Fruit fly (Drosophila melanogaster) whole organism, prepupa: Measurements from ENCODE around the gene skd.

Source experiments
- Blimp-1 ChIP-seq: fragments of 200-800 bp; sonication (Bioruptor generic); optimal IDR thresholded peaks from 3 replicates; lab custom pipeline; 2017; ENCODE audit warnings: missing biosample characterization, missing genetic modification characterization, mild to moderate bottlenecking, moderate library complexity, missing genetic modification reagents
- CG10631 ChIP-seq: fragments of 200-800 bp; sonication (Bioruptor generic); optimal IDR thresholded peaks from 2 replicates; lab custom pipeline; 2016; ENCODE audit warnings: missing biosample characterization, missing genetic modification characterization
- CG10669 ChIP-seq: fragments of 200-800 bp; sonication (Bioruptor generic); optimal IDR thresholded peaks from 3 replicates; lab custom pipeline; 2018; ENCODE audit warnings: missing biosample characterization, mild to moderate bottlenecking, missing genetic modification characterization, moderate library complexity
- CG11294 ChIP-seq: fragments of 200-800 bp; sonication (Bioruptor generic); IDR thresholded peaks from 2 replicates; pipeline ENCODE4 v1.3.6; 2022; ENCODE audit warnings: missing biosample characterization, missing genetic modification characterization
- CG15336 ChIP-seq: fragments of 200-800 bp; sonication (Bioruptor generic); IDR thresholded peaks from 2 replicates; pipeline ENCODE4 v1.3.6; 2022; ENCODE audit warnings: missing biosample characterization, missing genetic modification characterization
- CG16779 ChIP-seq: fragments of 200-800 bp; sonication (Bioruptor generic); optimal IDR thresholded peaks from 3 replicates; lab custom pipeline; 2017; ENCODE audit warnings: missing biosample characterization, mild to moderate bottlenecking, missing genetic modification characterization
- CG31627 ChIP-seq: fragments of 200-800 bp; sonication (Bioruptor generic); optimal IDR thresholded peaks from 3 replicates; lab custom pipeline; 2016; ENCODE audit warnings: missing biosample characterization, missing genetic modification characterization
- CG34406 ChIP-seq: fragments of 200-800 bp; sonication (Bioruptor generic); optimal IDR thresholded peaks from 3 replicates; lab custom pipeline; 2016; ENCODE audit warnings: missing biosample characterization, missing genetic modification characterization
- CG6163 ChIP-seq: fragments of 200-800 bp; sonication (Bioruptor generic); IDR thresholded peaks from 3 replicates; pipeline ENCODE4 v1.3.6; 2022; ENCODE audit warnings: missing biosample characterization, missing genetic modification characterization
- CG6276 ChIP-seq: fragments of 200-800 bp; sonication (Bioruptor generic); optimal IDR thresholded peaks from 2 replicates; lab custom pipeline; 2017; ENCODE audit warnings: missing biosample characterization, mild to moderate bottlenecking, missing genetic modification characterization
- CG6808 ChIP-seq: fragments of 200-800 bp; sonication (Bioruptor generic); optimal IDR thresholded peaks from 3 replicates; lab custom pipeline; 2017; ENCODE audit warnings: missing biosample characterization, missing genetic modification characterization, mild to moderate bottlenecking, moderate library complexity, missing genetic modification reagents
- CG7368 ChIP-seq: fragments of 200-800 bp; sonication (Bioruptor generic); optimal IDR thresholded peaks from 3 replicates; lab custom pipeline; 2016; ENCODE audit warnings: missing biosample characterization, missing genetic modification characterization
- CG8119 ChIP-seq: fragments of 200-800 bp; sonication (Bioruptor generic); IDR thresholded peaks from 3 replicates; pipeline ENCODE4 v1.3.6; 2022; ENCODE audit warnings: missing biosample characterization, missing genetic modification characterization
- CG8319 ChIP-seq: fragments of 200-800 bp; sonication (Bioruptor generic); optimal IDR thresholded peaks from 3 replicates; lab custom pipeline; 2016; ENCODE audit warnings: missing biosample characterization, missing genetic modification characterization
- CG8632 ChIP-seq: fragments of 200-800 bp; sonication (Bioruptor generic); optimal IDR thresholded peaks from 3 replicates; lab custom pipeline; 2016; ENCODE audit warnings: missing biosample characterization, missing genetic modification characterization
- CG9139 ChIP-seq: fragments of 200-800 bp; sonication (Bioruptor generic); optimal IDR thresholded peaks from 3 replicates; lab custom pipeline; 2017; ENCODE audit warnings: missing biosample characterization, mild to moderate bottlenecking, missing genetic modification characterization
- Eip75B ChIP-seq: fragments of 200-800 bp; sonication (Bioruptor generic); optimal IDR thresholded peaks from 3 replicates; lab custom pipeline; 2016; ENCODE audit warnings: missing biosample characterization, missing genetic modification characterization
- Eip78C ChIP-seq: fragments of 200-800 bp; sonication (Bioruptor generic); peaks from one replicate; lab custom pipeline; 2016; ENCODE audit warnings: missing biosample characterization, missing genetic modification characterization
- Eip93F ChIP-seq: fragments of 200-800 bp; sonication (Bioruptor generic); optimal IDR thresholded peaks from 2 replicates; lab custom pipeline; 2016; ENCODE audit warnings: missing biosample characterization, mild to moderate bottlenecking, missing genetic modification characterization
- Ets21C ChIP-seq: fragments of 200-800 bp; sonication (Bioruptor generic); optimal IDR thresholded peaks from 3 replicates; lab custom pipeline; 2016; ENCODE audit warnings: missing biosample characterization, missing genetic modification characterization
- Ets96B ChIP-seq: fragments of 200-800 bp; optimal IDR thresholded peaks from 2 replicates; lab custom pipeline; 2019; ENCODE audit warnings: missing biosample characterization, mild to moderate bottlenecking, missing genetic modification characterization, moderate library complexity
- Gug ChIP-seq: fragments of 200-800 bp; sonication (Bioruptor generic); IDR thresholded peaks from 2 replicates; pipeline ENCODE4 v1.3.6; 2022; ENCODE audit warnings: missing biosample characterization, missing genetic modification characterization
- Hr38 ChIP-seq: sonication (Bioruptor generic); optimal IDR thresholded peaks from 2 replicates; lab custom pipeline; 2016; ENCODE audit warnings: missing biosample characterization, missing genetic modification characterization
- Hr4 ChIP-seq: fragments of 200-800 bp; sonication (Bioruptor generic); optimal IDR thresholded peaks from 3 replicates; lab custom pipeline; 2016; ENCODE audit warnings: missing biosample characterization, missing genetic modification characterization
- Lpt ChIP-seq: fragments of 200-800 bp; sonication (Bioruptor generic); optimal IDR thresholded peaks from 3 replicates; lab custom pipeline; 2016; ENCODE audit warnings: missing biosample characterization, missing genetic modification characterization
- Met ChIP-seq: fragments of 200-800 bp; sonication (Bioruptor generic); optimal IDR thresholded peaks from 3 replicates; lab custom pipeline; 2016; ENCODE audit warnings: missing biosample characterization, missing genetic modification characterization
- OdsH ChIP-seq: fragments of 200-800 bp; sonication (Bioruptor generic); optimal IDR thresholded peaks from 3 replicates; lab custom pipeline; 2016; ENCODE audit warnings: missing biosample characterization, missing genetic modification characterization
- Smox ChIP-seq: fragments of 200-800 bp; sonication (Bioruptor generic); optimal IDR thresholded peaks from 3 replicates; lab custom pipeline; 2016; ENCODE audit warnings: missing biosample characterization, missing genetic modification characterization
- Sox14 ChIP-seq: fragments of 200-800 bp; sonication (Bioruptor generic); optimal IDR thresholded peaks from 3 replicates; lab custom pipeline; 2016; ENCODE audit warnings: missing biosample characterization, missing genetic modification characterization
- Sox15 ChIP-seq: fragments of 200-800 bp; sonication (Bioruptor generic); optimal IDR thresholded peaks from 3 replicates; lab custom pipeline; 2016; ENCODE audit warnings: missing biosample characterization, missing genetic modification characterization
- achi ChIP-seq: fragments of 200-800 bp; sonication (Bioruptor generic); optimal IDR thresholded peaks from 3 replicates; lab custom pipeline; 2016; ENCODE audit warnings: missing biosample characterization, missing genetic modification characterization
- acj6 ChIP-seq: fragments of 200-800 bp; sonication (Bioruptor generic); optimal IDR thresholded peaks from 3 replicates; lab custom pipeline; 2016; ENCODE audit warnings: missing biosample characterization, missing genetic modification characterization
- cyc ChIP-seq: fragments of 200-800 bp; sonication (Bioruptor generic); optimal IDR thresholded peaks from 3 replicates; lab custom pipeline; 2016; ENCODE audit warnings: missing biosample characterization, missing genetic modification characterization
- dsx ChIP-seq: fragments of 200-800 bp; optimal IDR thresholded peaks from 3 replicates; lab custom pipeline; 2019; ENCODE audit warnings: missing biosample characterization, mild to moderate bottlenecking, missing genetic modification characterization, moderate library complexity; ENCODE audit not compliant: poor library complexity, severe bottlenecking
- esn ChIP-seq: fragments of 200-800 bp; sonication (Bioruptor generic); optimal IDR thresholded peaks from 2 replicates; lab custom pipeline; 2016; ENCODE audit warnings: missing biosample characterization, mild to moderate bottlenecking, missing genetic modification characterization, moderate library complexity
- fd59A ChIP-seq: fragments of 200-800 bp; sonication (Bioruptor generic); optimal IDR thresholded peaks from 2 replicates; lab custom pipeline; 2017; ENCODE audit warnings: missing biosample characterization, mild to moderate bottlenecking, missing genetic modification characterization, missing genetic modification reagents
- fd85E ChIP-seq: fragments of 200-800 bp; sonication (Bioruptor generic); optimal IDR thresholded peaks from 3 replicates; lab custom pipeline; 2016; ENCODE audit warnings: missing biosample characterization, missing genetic modification characterization
- fkh ChIP-seq: fragments of 200-800 bp; sonication (Bioruptor generic); optimal IDR thresholded peaks from 3 replicates; lab custom pipeline; 2017; ENCODE audit warnings: missing biosample characterization, mild to moderate bottlenecking, missing genetic modification characterization, moderate library complexity
- lz ChIP-seq: fragments of 200-800 bp; sonication (Bioruptor generic); optimal IDR thresholded peaks from 3 replicates; lab custom pipeline; 2016; ENCODE audit warnings: missing biosample characterization, missing genetic modification characterization
- net ChIP-seq: fragments of 200-800 bp; sonication (Bioruptor generic); optimal IDR thresholded peaks from 3 replicates; lab custom pipeline; 2016; ENCODE audit warnings: missing biosample characterization, missing genetic modification characterization
- pdm3 ChIP-seq: fragments of 200-800 bp; sonication (Bioruptor generic); optimal IDR thresholded peaks from 3 replicates; lab custom pipeline; 2016; ENCODE audit warnings: missing biosample characterization, missing genetic modification characterization
- salr ChIP-seq, 2 experiments: fragments of 200-800 bp; sonication (Bioruptor generic); optimal IDR thresholded peaks; 3 replicates each; lab custom pipeline; 2016 to 2018; ENCODE audit warnings: missing biosample characterization in 2 of 2, missing genetic modification characterization in 2 of 2, mild to moderate bottlenecking in 1 of 2
- spab ChIP-seq: fragments of 200-800 bp; sonication (Bioruptor generic); optimal IDR thresholded peaks from 2 replicates; lab custom pipeline; 2017; ENCODE audit warnings: missing biosample characterization, mild to moderate bottlenecking, missing genetic modification characterization, missing genetic modification reagents
- svp ChIP-seq: fragments of 200-800 bp; sonication (Bioruptor generic); peaks from one replicate; lab custom pipeline; 2016; ENCODE audit warnings: missing biosample characterization, missing genetic modification characterization
- topi ChIP-seq: fragments of 200-800 bp; sonication (Bioruptor generic); optimal IDR thresholded peaks from 3 replicates; lab custom pipeline; 2016; ENCODE audit warnings: missing biosample characterization, missing genetic modification characterization
- vri ChIP-seq: fragments of 200-800 bp; sonication (Bioruptor generic); optimal IDR thresholded peaks from 3 replicates; lab custom pipeline; 2016; ENCODE audit warnings: missing biosample characterization, mild to moderate bottlenecking, missing genetic modification characterization

The skd gene

DNA sequence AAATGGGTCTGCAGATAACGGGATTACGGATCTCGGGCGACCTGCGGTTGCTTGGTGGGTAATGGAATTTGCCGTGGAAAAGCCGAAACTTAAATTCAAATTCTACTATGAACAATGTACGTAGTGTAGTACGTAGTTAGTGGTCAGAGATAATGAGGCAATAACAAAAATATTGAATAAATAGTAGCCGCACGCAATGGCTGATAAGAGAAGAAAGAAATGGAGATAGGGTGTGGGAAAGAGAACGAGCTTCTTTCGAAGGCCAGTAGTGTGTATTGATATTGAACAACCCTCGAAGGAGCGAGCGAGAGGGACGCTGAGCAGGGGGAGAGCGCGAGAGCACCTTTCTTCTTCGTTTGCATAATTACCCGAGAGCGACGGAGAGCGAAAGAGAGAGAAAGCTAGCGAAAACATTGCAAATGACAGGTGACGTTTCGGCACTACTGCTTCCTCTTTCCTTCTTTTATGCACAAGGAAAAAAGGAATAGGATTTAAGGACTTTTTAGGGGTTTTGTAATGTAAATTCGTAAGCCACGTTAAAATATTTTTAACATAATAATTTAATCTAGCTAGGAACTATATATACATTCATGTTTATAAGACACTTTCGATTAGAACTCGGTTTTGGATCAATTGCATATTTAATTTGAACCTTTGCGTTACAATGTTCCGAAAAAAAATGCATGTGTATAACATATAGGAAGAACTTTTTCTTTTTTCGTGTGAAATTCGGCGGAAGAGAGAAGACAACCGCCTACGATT is 16.2 kb downstream of the skd start (continued):
- TF ChIP-seq Eip78C (peak; percentile 86), CG10669 (GFP tag; lab: Kevin White, UChicago) (peak; percentile 43), salr (GFP tag; optimal IDR thresholded peaks at IDR 0.05; lab: Kevin White, UChicago) (peak in 1 of 2 experiments; percentile 75), CG15336 (GFP tag; lab: Robert Waterston, UW) (peak; percentile 67), svp (peak; percentile 67), Hr4 (GFP tag; lab: Kevin White, UChicago) (peak; percentile 75), Ets21C (GFP tag; lab: Kevin White, UChicago) (no peak), Sox14 (GFP tag; lab: Kevin White, UChicago) (peak; percentile 30), esn (GFP tag; lab: Kevin White, UChicago) (peak; percentile 61), fd59A (GFP tag; lab: Kevin White, UChicago) (peak; percentile 9), fkh (GFP tag; lab: Kevin White, UChicago) (peak; percentile 69), pdm3 (peak; percentile 46), Ets96B (tag; lab: Kevin White, UChicago) (peak; percentile 25), Hr38 (GFP tag; lab: Kevin White, UChicago) (no peak)
- TF ChIP-seq, all 60 proteins: peak for 39

DNA sequence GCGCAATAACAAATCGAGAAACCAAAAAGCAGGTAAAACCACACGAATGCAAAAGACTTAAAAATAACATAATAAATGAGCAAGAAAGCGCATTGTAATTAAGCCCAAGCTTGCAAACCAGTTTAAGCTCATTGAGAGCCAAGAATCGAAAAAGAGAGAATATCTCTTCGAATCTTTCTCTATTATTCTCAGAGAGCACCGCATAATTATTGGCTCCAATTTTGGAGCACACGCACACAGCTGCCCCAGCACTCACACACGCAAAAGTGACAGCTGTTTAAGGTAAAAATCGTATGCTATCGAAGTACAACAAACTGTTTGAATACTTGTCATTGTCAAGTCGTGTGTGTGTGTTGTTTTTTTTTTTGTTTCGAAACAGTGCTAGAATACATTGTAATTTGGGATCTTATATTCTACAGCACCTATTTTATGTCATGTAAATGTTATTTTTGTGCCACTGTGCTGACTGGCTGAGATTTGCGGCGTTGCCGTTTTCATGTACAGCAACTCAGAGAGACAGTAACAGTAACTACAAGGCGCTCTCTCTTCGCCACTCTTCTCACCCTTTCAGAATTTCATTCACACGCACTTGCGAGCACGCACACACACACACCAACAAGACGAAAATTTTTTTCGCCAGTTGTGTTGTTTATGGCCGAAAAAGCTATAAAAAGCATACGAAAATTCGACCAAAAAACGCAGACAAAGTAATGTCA is 17.7 kb downstream of the skd start:
- TF ChIP-seq Met (peak; percentile 88), CG8119 (GFP tag; lab: Robert Waterston, UW) (peak; percentile 82; the same call in 2 of the 3 replicates), Blimp-1 (GFP tag; lab: Kevin White, UChicago) (peak; percentile 7), topi (GFP tag; lab: Kevin White, UChicago) (peak; percentile 85), Eip75B (GFP tag; lab: Kevin White, UChicago) (peak; percentile 87), CG11294 (peak; percentile 69), svp (peak; percentile 91), CG8319 (peak; percentile 66), achi (peak; percentile 87), CG6808 (peak; percentile 35), Lpt (peak; percentile 68), fd85E (GFP tag; lab: Kevin White, UChicago) (peak; percentile 32), Sox15 (GFP tag; lab: Kevin White, UChicago) (peak; percentile 64), cyc (peak; percentile 81), net (peak; percentile 78), CG7368 (peak; percentile 60), CG10631 (GFP tag; lab: Kevin White, UChicago) (peak; percentile 78), CG16779 (tag; lab: Kevin White, UChicago) (peak; percentile 68), CG31627 (GFP tag; lab: Kevin White, UChicago) (peak; percentile 80), CG10669 (GFP tag; lab: Kevin White, UChicago) (peak; percentile 60), fkh (GFP tag; lab: Kevin White, UChicago) (no peak), pdm3 (peak; percentile 84), Ets96B (tag; lab: Kevin White, UChicago) (peak; percentile 31), Gug (GFP tag; lab: Robert Waterston, UW) (peak; percentile 61), lz (GFP tag; lab: Kevin White, UChicago) (peak; percentile 86), spab (GFP tag; lab: Kevin White, UChicago) (peak; percentile 34), acj6 (GFP tag; lab: Kevin White, UChicago) (peak; percentile 78), dsx (GFP tag; lab: Kevin White, UChicago) (peak; percentile 76), CG8632 (GFP tag; lab: Kevin White, UChicago) (peak; percentile 78), vri (GFP tag; lab: Kevin White, UChicago) (peak; percentile 78), Hr4 (GFP tag; lab: Kevin White, UChicago) (peak; percentile 69), OdsH (GFP tag; lab: Kevin White, UChicago) (peak; percentile 71), CG34406 (GFP tag; lab: Kevin White, UChicago) (peak; percentile 80), fd59A (GFP tag; lab: Kevin White, UChicago) (peak; percentile 12), Smox (peak; percentile 82), salr (GFP tag; optimal IDR thresholded peaks at IDR 0.05; lab: Kevin White, UChicago) (peak; percentile 33 to 75), Eip78C (peak; percentile 95), Eip93F (GFP tag; lab: Kevin White, UChicago) (no peak), CG6163 (GFP tag; lab: Robert Waterston, UW) (peak; percentile 91), CG6276 (peak; percentile 68), CG9139 (GFP tag; lab: Kevin White, UChicago) (peak; percentile 26)
